Worm (Caenorhabditis elegans): ENCODE data around the gene fntb-1.
A peak's percentile ranks its signal among the peaks of the same experiment; 100 is the strongest.

The fntb-1 gene

DNA sequence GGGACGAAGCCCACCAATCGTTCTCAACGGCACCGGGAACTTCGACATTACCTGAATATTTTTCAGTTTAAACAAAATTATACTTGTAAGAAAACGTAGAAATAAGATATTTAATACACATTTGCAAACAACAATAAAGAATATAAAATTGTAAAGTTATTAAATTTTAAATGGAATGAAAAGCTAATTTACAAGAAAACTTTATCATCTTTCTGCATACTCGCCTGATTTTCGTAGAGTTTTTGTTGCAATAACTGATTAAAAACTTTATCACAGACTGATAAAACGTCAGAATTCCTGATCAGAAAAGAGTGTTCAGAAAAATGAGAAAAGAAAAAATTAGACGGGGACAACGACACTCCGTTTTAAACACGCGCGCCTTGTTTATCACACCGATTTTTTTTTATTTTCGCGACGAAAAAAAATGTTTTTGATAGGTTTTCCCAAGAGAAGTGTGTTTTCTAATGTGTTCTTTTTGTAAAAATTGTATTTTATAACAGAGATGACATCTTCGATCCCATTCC is at the start of gene fntb-1, which contains the start of gene dlat-1:
fntb-1 (plus strand) TSS at position 412 of the 524 bp plus-strand sequence.
dlat-1 (minus strand) TSS at position 51 of the 524 bp plus-strand sequence.
- TF ChIP-seq pqm-1 (tag; optimal IDR thresholded peaks at IDR 0.05) (peak; percentile 74), mdl-1 (tag; optimal IDR thresholded peaks at IDR 0.05) (no peak), dmd-6 (GFP tag; IDR thresholded peaks at IDR 0.05) (peak; percentile 56), T20F7.1 (GFP tag; optimal IDR thresholded peaks at IDR 0.05) (peak; percentile 95), aha-1 (tag) (no peak), nhr-76 (tag; optimal IDR thresholded peaks at IDR 0.05) (no peak), lin-13 (GFP tag; optimal IDR thresholded peaks at IDR 0.05) (no peak), mes-2 (tag; optimal IDR thresholded peaks at IDR 0.05; ENCODE audit: poor library complexity, severe bottlenecking) (peak; percentile 19), lin-38 (GFP tag; IDR thresholded peaks at IDR 0.05) (no peak), nhr-10 (tag; optimal IDR thresholded peaks at IDR 0.05) (no peak), hmg-1.1 (GFP tag; IDR thresholded peaks at IDR 0.05) (no peak), nhr-28 (tag; optimal IDR thresholded peaks at IDR 0.05) (peak; percentile 68), nhr-42 (GFP tag; IDR thresholded peaks at IDR 0.05) (no peak), fos-1 (tag; optimal IDR thresholded peaks at IDR 0.05) (no peak), madf-9 (GFP tag; conservative IDR thresholded peaks at IDR 0.05) (no peak), daf-19 (GFP tag; conservative IDR thresholded peaks at IDR 0.05) (no peak), nhr-41 (GFP tag; IDR thresholded peaks at IDR 0.05) (no peak), dve-1 (tag; optimal IDR thresholded peaks at IDR 0.05; ENCODE audit: insufficient read depth) (peak; percentile 24), daf-16 (GFP tag; optimal IDR thresholded peaks at IDR 0.05) (no peak), daf-16 (tag; optimal IDR thresholded peaks at IDR 0.05) (peak; percentile 23), nhr-6 (tag; optimal IDR thresholded peaks at IDR 0.05) (peak; percentile 48), nhr-111 (GFP tag; optimal IDR thresholded peaks at IDR 0.05) (no peak), hlh-11 (tag; optimal IDR thresholded peaks at IDR 0.05) (peak; percentile 44)

DNA sequence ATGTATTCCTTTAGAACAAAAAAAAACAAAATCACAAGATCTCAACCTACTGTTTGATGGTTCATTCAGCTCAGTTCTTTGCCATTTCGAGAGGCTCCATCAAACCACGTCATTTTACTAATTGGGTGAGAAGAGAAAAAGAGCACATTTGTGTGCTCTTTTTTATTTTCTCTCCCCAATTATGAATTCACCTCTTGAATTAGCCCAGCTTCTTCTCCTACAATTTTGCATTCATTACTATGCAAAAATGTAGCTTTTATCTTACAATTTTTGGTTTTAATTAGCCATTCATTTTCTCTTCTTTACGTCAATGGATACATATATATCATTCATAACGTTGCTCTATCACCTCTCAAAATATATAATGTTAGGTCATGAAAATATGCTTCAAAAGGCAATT is 41.8 kb upstream of the fntb-1 start:
- no peak for TF ChIP-seq ZK546.5 (tag; optimal IDR thresholded peaks at IDR 0.05)
- TF ChIP-seq zfp-3 (GFP tag; conservative IDR thresholded peaks at IDR 0.05), result no peak
- no peak for TF ChIP-seq aha-1 (tag)
- no peak for TF ChIP-seq hlh-11 (tag; optimal IDR thresholded peaks at IDR 0.05)
- no peak for TF ChIP-seq daf-16 (GFP tag; optimal IDR thresholded peaks at IDR 0.05)
- no peak for TF ChIP-seq daf-16 (tag; optimal IDR thresholded peaks at IDR 0.05)
- TF ChIP-seq tag-97 (GFP tag; IDR thresholded peaks at IDR 0.05), result no peak
- TF ChIP-seq mes-2 (tag; optimal IDR thresholded peaks at IDR 0.05; ENCODE audit: poor library complexity, severe bottlenecking), result no peak
- TF ChIP-seq D1046.2 (GFP tag; IDR thresholded peaks at IDR 0.05), result no peak

DNA sequence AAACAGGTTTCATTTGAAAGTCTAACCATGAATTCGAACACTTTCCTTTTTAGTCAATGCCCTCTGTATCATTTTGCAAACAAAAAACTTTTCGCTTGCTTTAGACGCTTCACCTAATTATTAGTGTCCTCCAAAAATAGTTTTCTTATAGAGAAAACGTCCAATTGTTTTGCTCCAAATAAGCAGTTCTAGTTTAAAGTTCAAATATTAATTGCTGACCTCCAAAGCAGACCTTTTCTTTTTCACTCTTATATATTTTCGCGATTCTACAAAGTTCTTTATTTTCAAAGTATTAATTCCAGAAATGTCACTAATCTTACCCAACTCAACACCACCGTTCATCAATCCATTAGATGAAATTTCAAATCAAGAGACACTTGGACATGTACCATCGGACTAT is 38.7 kb upstream of the fntb-1 start, which contains the start of gene gnrr-2:
gnrr-2 (plus strand) TSS at position 301 of the 400 bp plus-strand sequence.
- TF ChIP-seq hlh-11 (tag; optimal IDR thresholded peaks at IDR 0.05), result no peak
- TF ChIP-seq cey-2 (tag; optimal IDR thresholded peaks at IDR 0.05; ENCODE audit: borderline replicate concordance, insufficient read depth), result no peak
- no peak for TF ChIP-seq set-16 (GFP tag; IDR thresholded peaks at IDR 0.05)
- TF ChIP-seq attf-4 (tag; optimal IDR thresholded peaks at IDR 0.05), result no peak
- no peak for TF ChIP-seq hlh-30 (tag; optimal IDR thresholded peaks at IDR 0.05; ENCODE audit: insufficient read depth)
- TF ChIP-seq spr-3 (GFP tag; optimal IDR thresholded peaks at IDR 0.05), result no peak
- no peak for TF ChIP-seq snpc-1.2 (GFP tag; IDR thresholded peaks at IDR 0.05)
- TF ChIP-seq skn-1 (tag; optimal IDR thresholded peaks at IDR 0.05), result no peak
- TF ChIP-seq daf-19 (GFP tag; conservative IDR thresholded peaks at IDR 0.05), result no peak
- no peak for TF ChIP-seq daf-16 (GFP tag; optimal IDR thresholded peaks at IDR 0.05)
- no peak for TF ChIP-seq daf-16 (tag; optimal IDR thresholded peaks at IDR 0.05)
- TF ChIP-seq nhr-11 (tag; optimal IDR thresholded peaks at IDR 0.05), result no peak
- no peak for TF ChIP-seq nhr-77 (tag; optimal IDR thresholded peaks at IDR 0.05)
- TF ChIP-seq mxl-3 (GFP tag; optimal IDR thresholded peaks at IDR 0.05), result no peak
